Fruit fly (Drosophila melanogaster): ENCODE data around the gene CG15202.

The CG15202 gene

dm6 chrX:11137566-11138186, 4.7 kb upstream of the CG15202 start, which contains the start of gene CDK2AP1 (continued):
- peak; percentile 94 for TF ChIP-seq CG30020 (tag; optimal IDR thresholded peaks at IDR 0.05)
- TF ChIP-seq ind (GFP tag; optimal IDR thresholded peaks at IDR 0.05): peak; percentile 18
- TF ChIP-seq sens (GFP tag): peak; percentile 91
- peak; percentile 80 for TF ChIP-seq amos (GFP tag; IDR thresholded peaks at IDR 0.05; ENCODE audit: partially characterized antibody)
- TF ChIP-seq NC2α (GFP tag; optimal IDR thresholded peaks at IDR 0.05): no peak
- no peak for TF ChIP-seq tio (GFP tag; optimal IDR thresholded peaks at IDR 0.05)
- TF ChIP-seq otp (GFP tag; IDR thresholded peaks at IDR 0.05): 0 out of 3 replicates have a peak, but pooled peaks have one; percentile 18
- TF ChIP-seq eve (GFP tag; optimal IDR thresholded peaks at IDR 0.05): no peak
- no peak for TF ChIP-seq disco-r (GFP tag; optimal IDR thresholded peaks at IDR 0.05)
- TF ChIP-seq Deaf1 (tag; optimal IDR thresholded peaks at IDR 0.05): no peak
- TF ChIP-seq Drgx (GFP tag; IDR thresholded peaks at IDR 0.05): no peak
- TF ChIP-seq en (GFP tag; optimal IDR thresholded peaks at IDR 0.05): no peak
- peak; percentile 35 for TF ChIP-seq Hsf (GFP tag; optimal IDR thresholded peaks at IDR 0.05)
- no peak for TF ChIP-seq Hr78 (GFP tag; optimal IDR thresholded peaks at IDR 0.05)
- peak; percentile 82 for TF ChIP-seq Ets65A (GFP tag)
- no peak for TF ChIP-seq CG10543 (GFP tag; optimal IDR thresholded peaks at IDR 0.05)
- peak; percentile 35 for TF ChIP-seq CG2678 (tag; optimal IDR thresholded peaks at IDR 0.05)
- TF ChIP-seq CG4360 (GFP tag; IDR thresholded peaks at IDR 0.05): no peak
- no peak for TF ChIP-seq abd-A (tag; optimal IDR thresholded peaks at IDR 0.05)
- TF ChIP-seq CG1529 (GFP tag; optimal IDR thresholded peaks at IDR 0.05): no peak
- TF ChIP-seq CG11695 (GFP tag; IDR thresholded peaks at IDR 0.05): no peak
- no peak for TF ChIP-seq ac (GFP tag; optimal IDR thresholded peaks at IDR 0.05)
- TF ChIP-seq CTCF (GFP tag; optimal IDR thresholded peaks at IDR 0.05): no peak
- no peak for TF ChIP-seq Doc2 (GFP tag; IDR thresholded peaks at IDR 0.05)
- peak; percentile 54 for TF ChIP-seq CG4617 (GFP tag; optimal IDR thresholded peaks at IDR 0.05; ENCODE audit: borderline replicate concordance)
- TF ChIP-seq Hr3 (GFP tag; optimal IDR thresholded peaks at IDR 0.05): peak; percentile 23
- no peak for TF ChIP-seq tap (tag; optimal IDR thresholded peaks at IDR 0.05)
- TF ChIP-seq CG3995 (GFP tag; optimal IDR thresholded peaks at IDR 0.05): peak; percentile 33
- TF ChIP-seq eyg (GFP tag; optimal IDR thresholded peaks at IDR 0.05): no peak
- peak; percentile 86 for TF ChIP-seq CG17802 (tag; optimal IDR thresholded peaks at IDR 0.05)
- TF ChIP-seq ken (GFP tag; IDR thresholded peaks at IDR 0.05): 0 out of 3 replicates have a peak, but pooled peaks have one; percentile 10
- TF ChIP-seq CG6654 (GFP tag; optimal IDR thresholded peaks at IDR 0.05): no peak
- peak in 1 of 2 experiments; percentile 22 for TF ChIP-seq chif (GFP tag; optimal IDR thresholded peaks at IDR 0.05)
- TF ChIP-seq CG9727 (GFP tag; optimal IDR thresholded peaks at IDR 0.05): no peak
- peak; percentile 75 for TF ChIP-seq CG13287 (GFP tag; IDR thresholded peaks at IDR 0.05; ENCODE audit: partially characterized antibody)
- TF ChIP-seq Adf1 (GFP tag; IDR thresholded peaks at IDR 0.05): no peak
- TF ChIP-seq nerfin-2 (GFP tag; IDR thresholded peaks at IDR 0.05; ENCODE audit: partially characterized antibody): peak; percentile 72
- TF ChIP-seq CG12299 (tag; optimal IDR thresholded peaks at IDR 0.05): no peak
- peak in 1 of 2 experiments; percentile 71 for TF ChIP-seq tll (GFP tag; optimal IDR thresholded peaks at IDR 0.05)
- peak; percentile 32 for TF ChIP-seq Xbp1 (GFP tag; optimal IDR thresholded peaks at IDR 0.05)
- TF ChIP-seq CG3065 (GFP tag; optimal IDR thresholded peaks at IDR 0.05): no peak
- TF ChIP-seq nom (GFP tag; optimal IDR thresholded peaks at IDR 0.05): peak; percentile 8
- peak; percentile 74 for TF ChIP-seq Opbp (GFP tag; IDR thresholded peaks at IDR 0.05; ENCODE audit: partially characterized antibody)
- peak; percentile 27; the same call in 1 of the 2 replicates for TF ChIP-seq sob (GFP tag; IDR thresholded peaks at IDR 0.05)
- TF ChIP-seq Chrac-16 (GFP tag; optimal IDR thresholded peaks at IDR 0.05): peak; percentile 3
- TF ChIP-seq CG12071 (GFP tag; optimal IDR thresholded peaks at IDR 0.05): no peak
- no peak for TF ChIP-seq aop (GFP tag; IDR thresholded peaks at IDR 0.05)
- TF ChIP-seq CG18476 (GFP tag; optimal IDR thresholded peaks at IDR 0.05): no peak
- TF ChIP-seq CG34422 (GFP tag; IDR thresholded peaks at IDR 0.05): no peak
- TF ChIP-seq CG12391 (tag; optimal IDR thresholded peaks at IDR 0.05): peak; percentile 32
- no peak for TF ChIP-seq Ada2b (GFP tag; IDR thresholded peaks at IDR 0.05)

Measured in whole organism, embryonic.